Worm (Caenorhabditis elegans): Measurements from ENCODE around the gene sre-54.

Gene sre-54

ce11 chrII:12344787-12345186 is 12.1 kb downstream of the sre-54 start, which contains the start of gene C44C11.6:
Gene C44C11.6, plus strand, starts transcription at chrII:12344809.
- TF ChIP-seq flt-1 (GFP tag; IDR thresholded peaks at IDR 0.05) (no peak), T22C8.4 (GFP tag; IDR thresholded peaks at IDR 0.05) (no peak), klf-2 (GFP tag; conservative IDR thresholded peaks at IDR 0.05) (no peak), ref-1 (GFP tag; conservative IDR thresholded peaks at IDR 0.05) (no peak), tab-1 (GFP tag; IDR thresholded peaks at IDR 0.05) (peak; percentile 70), cog-1 (tag; optimal IDR thresholded peaks at IDR 0.05) (no peak), ztf-23 (GFP tag; IDR thresholded peaks at IDR 0.05) (0 out of 2 replicates have a peak, but pooled peaks have one; percentile 39)

ce11 chrII:12346289-12346989 is 13.7 kb downstream of the sre-54 start:
- TF ChIP-seq klf-2 (GFP tag; conservative IDR thresholded peaks at IDR 0.05) (no peak), ztf-29 (GFP tag; IDR thresholded peaks at IDR 0.05) (no peak), tab-1 (GFP tag; IDR thresholded peaks at IDR 0.05) (no peak), ztf-23 (GFP tag; IDR thresholded peaks at IDR 0.05) (no peak), flt-1 (GFP tag; IDR thresholded peaks at IDR 0.05) (no peak), cog-1 (tag; optimal IDR thresholded peaks at IDR 0.05) (no peak), ref-1 (GFP tag; conservative IDR thresholded peaks at IDR 0.05) (no peak), T22C8.4 (GFP tag; IDR thresholded peaks at IDR 0.05) (no peak)

- TF ChIP-seq ztf-29 (GFP tag; IDR thresholded peaks at IDR 0.05) (no peak), cog-1 (tag; optimal IDR thresholded peaks at IDR 0.05) (no peak), ref-1 (GFP tag; conservative IDR thresholded peaks at IDR 0.05) (no peak)
These were observed 16.2 kb downstream of the sre-54 start for ce11 chrII:12348957-12349356.

- TF ChIP-seq ref-1 (GFP tag; conservative IDR thresholded peaks at IDR 0.05) (no peak), med-1 (GFP tag; optimal IDR thresholded peaks at IDR 0.05; ENCODE audit: insufficient read depth) (no peak), T22C8.4 (GFP tag; IDR thresholded peaks at IDR 0.05) (no peak), ztf-29 (GFP tag; IDR thresholded peaks at IDR 0.05) (no peak), flt-1 (GFP tag; IDR thresholded peaks at IDR 0.05) (no peak), ztf-23 (GFP tag; IDR thresholded peaks at IDR 0.05) (no peak), tab-1 (GFP tag; IDR thresholded peaks at IDR 0.05) (no peak), klf-2 (GFP tag; conservative IDR thresholded peaks at IDR 0.05) (no peak), cog-1 (tag; optimal IDR thresholded peaks at IDR 0.05) (no peak)
These were observed 17.1 kb downstream of the sre-54 start for ce11 chrII:12349866-12350265.

- TF ChIP-seq ztf-29 (GFP tag; IDR thresholded peaks at IDR 0.05) (no peak), tab-1 (GFP tag; IDR thresholded peaks at IDR 0.05) (peak; percentile 60; the same call in 1 of the 2 replicates), med-1 (GFP tag; optimal IDR thresholded peaks at IDR 0.05; ENCODE audit: insufficient read depth) (no peak)
These were observed 18.1 kb downstream of the sre-54 start for ce11 chrII:12350737-12351275.

- no peak for TF ChIP-seq ztf-23 (GFP tag; IDR thresholded peaks at IDR 0.05)
These were observed 19.4 kb downstream of the sre-54 start, which contains the start of gene ras-1 for ce11 chrII:12352115-12352514. Gene ras-1, minus strand, starts transcription at chrII:12352243.

- TF ChIP-seq ztf-29 (GFP tag; IDR thresholded peaks at IDR 0.05) (no peak), klf-2 (GFP tag; conservative IDR thresholded peaks at IDR 0.05) (no peak), T22C8.4 (GFP tag; IDR thresholded peaks at IDR 0.05) (no peak), flt-1 (GFP tag; IDR thresholded peaks at IDR 0.05) (no peak), ref-1 (GFP tag; conservative IDR thresholded peaks at IDR 0.05) (no peak), cog-1 (tag; optimal IDR thresholded peaks at IDR 0.05) (no peak), med-1 (GFP tag; optimal IDR thresholded peaks at IDR 0.05; ENCODE audit: insufficient read depth) (no peak), tab-1 (GFP tag; IDR thresholded peaks at IDR 0.05) (no peak), ztf-23 (GFP tag; IDR thresholded peaks at IDR 0.05) (no peak)
These were observed 20.4 kb downstream of the sre-54 start for ce11 chrII:12353104-12353503.

- TF ChIP-seq ref-1 (GFP tag; conservative IDR thresholded peaks at IDR 0.05) (no peak), ztf-29 (GFP tag; IDR thresholded peaks at IDR 0.05) (no peak), med-1 (GFP tag; optimal IDR thresholded peaks at IDR 0.05; ENCODE audit: insufficient read depth) (no peak), ztf-23 (GFP tag; IDR thresholded peaks at IDR 0.05) (no peak), tab-1 (GFP tag; IDR thresholded peaks at IDR 0.05) (no peak), cog-1 (tag; optimal IDR thresholded peaks at IDR 0.05) (no peak), T22C8.4 (GFP tag; IDR thresholded peaks at IDR 0.05) (no peak), flt-1 (GFP tag; IDR thresholded peaks at IDR 0.05) (no peak), klf-2 (GFP tag; conservative IDR thresholded peaks at IDR 0.05) (no peak)
These were observed 21.1 kb downstream of the sre-54 start for ce11 chrII:12353816-12354215.

ce11 chrII:12362262-12362661 is 29.5 kb downstream of the sre-54 start:
- TF ChIP-seq ztf-29 (GFP tag; IDR thresholded peaks at IDR 0.05): 0 out of 2 replicates have a peak, but pooled peaks have one; percentile 49
- TF ChIP-seq flt-1 (GFP tag; IDR thresholded peaks at IDR 0.05): peak; percentile 73
- TF ChIP-seq ref-1 (GFP tag; conservative IDR thresholded peaks at IDR 0.05): 0 out of 2 replicates have a peak, but pooled peaks have one; percentile 29
- TF ChIP-seq klf-2 (GFP tag; conservative IDR thresholded peaks at IDR 0.05): no peak

- TF ChIP-seq flt-1 (GFP tag; IDR thresholded peaks at IDR 0.05) (no peak), ztf-23 (GFP tag; IDR thresholded peaks at IDR 0.05) (no peak), med-1 (GFP tag; optimal IDR thresholded peaks at IDR 0.05; ENCODE audit: insufficient read depth) (no peak), tab-1 (GFP tag; IDR thresholded peaks at IDR 0.05) (no peak), ztf-29 (GFP tag; IDR thresholded peaks at IDR 0.05) (no peak), klf-2 (GFP tag; conservative IDR thresholded peaks at IDR 0.05) (no peak), T22C8.4 (GFP tag; IDR thresholded peaks at IDR 0.05) (no peak)
These were observed 36.5 kb downstream of the sre-54 start for ce11 chrII:12369202-12369601.

Measured in whole organism, midembryonic.